Worm (Caenorhabditis elegans) whole organism, L1 larva: ENCODE results near the gene gst-12.

Experiments
- efl-1 ChIP-seq, 4 experiments: fragments of 150-350 bp; optimal IDR thresholded peaks in 3 of 4; peaks in 1 of 4; 1 replicate in 1 of 4; 2 replicates in 3 of 4; lab custom pipeline; 2014; ENCODE audit warnings: missing biosample characterization in 2 of 4, missing genetic modification characterization in 2 of 4, missing genetic modification reagents in 2 of 4
- egl-13 ChIP-seq: sonication (generic microtip); optimal IDR thresholded peaks from 2 replicates; lab custom pipeline; 2016; ENCODE audit warnings: missing genotype, missing genetic modification reagents, missing genetic modification characterization, missing compliant biosample characterization
- ets-5 ChIP-seq: fragments of 200-800 bp; sonication (Bioruptor generic); IDR thresholded peaks from 2 replicates; pipeline ENCODE4 v1.3.6; 2022; ENCODE audit warnings: missing genetic modification characterization, missing compliant biosample characterization
- lin-14 ChIP-seq: fragments of 200-800 bp; sonication (Bioruptor generic); optimal IDR thresholded peaks from 2 replicates; lab custom pipeline; 2018; ENCODE audit warnings: mild to moderate bottlenecking, missing genetic modification characterization, moderate library complexity, missing compliant biosample characterization
- lsy-2 ChIP-seq, 2 experiments: fragments of 150-350 bp; optimal IDR thresholded peaks; 2 replicates each; lab custom pipeline; 2014; ENCODE audit warnings: missing biosample characterization in 2 of 2, missing genetic modification characterization in 2 of 2
- nhr-11 ChIP-seq: fragments of 150-350 bp; optimal IDR thresholded peaks from 2 replicates; lab custom pipeline; 2014; ENCODE audit warnings: missing biosample characterization, missing genetic modification characterization
- pqm-1 ChIP-seq: sonication (generic microtip); optimal IDR thresholded peaks from 3 replicates; lab custom pipeline; 2017; ENCODE audit warnings: missing biosample characterization, missing genetic modification characterization
- skn-1 ChIP-seq: fragments of 150-350 bp; optimal IDR thresholded peaks from 2 replicates; lab custom pipeline; 2014; ENCODE audit warnings: missing biosample characterization, missing genetic modification characterization

gst-12 gene

ce11 chrII:13574395-13574794 is 43.5 kb downstream of the gst-12 start:
- no peak for TF ChIP-seq efl-1 (optimal IDR thresholded peaks at IDR 0.05; lab: Kevin White, UChicago)
- TF ChIP-seq efl-1 (GFP tag; optimal IDR thresholded peaks at IDR 0.05 in 1 of 2; lab: Kevin White, UChicago): peak in 1 of 2 experiments; percentile 64
- TF ChIP-seq lsy-2 (tag; optimal IDR thresholded peaks at IDR 0.05; lab: Kevin White, UChicago): no peak

ce11 chrII:13567871-13568270 is 50.0 kb downstream of the gst-12 start, which contains the start of gene Y48E1B.3:
TSS of gene Y48E1B.3 (minus strand) at chrII:13567971.
- no peak for TF ChIP-seq skn-1 (tag; lab: Kevin White, UChicago)
- no peak for TF ChIP-seq lin-14 (GFP tag; lab: Kevin White, UChicago)
- TF ChIP-seq nhr-11: no peak
- TF ChIP-seq pqm-1 (tag; lab: Kevin White, UChicago): no peak
- TF ChIP-seq egl-13 (tag; lab: Kevin White, UChicago): no peak
- TF ChIP-seq ets-5 (GFP tag; lab: Robert Waterston, UW): no peak
